Fruit fly (Drosophila melanogaster): ENCODE measurements around the gene Strump.

Gene Strump

DNA sequence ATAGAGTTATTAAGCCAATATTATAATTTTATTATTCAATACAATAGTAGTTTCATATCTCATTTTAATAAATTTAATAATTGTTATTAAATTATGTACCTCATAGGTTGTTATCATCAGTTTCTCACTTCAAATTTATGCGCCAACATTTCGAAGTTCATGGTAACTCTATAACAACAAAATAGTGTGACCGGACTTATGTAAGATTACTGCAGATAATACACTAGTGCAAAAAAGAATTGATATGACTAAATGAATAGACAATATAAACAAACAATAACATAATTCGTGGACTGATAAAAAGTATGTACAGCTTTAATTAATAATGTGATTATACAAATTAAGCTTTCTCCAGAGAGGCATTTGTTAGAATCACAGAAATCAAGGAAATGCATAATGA lies at the start of gene Strump (continued):
- TF ChIP-seq Dfd (GFP tag; optimal IDR thresholded peaks at IDR 0.05), result no peak
- no peak for TF ChIP-seq CG6175 (GFP tag; IDR thresholded peaks at IDR 0.05)
- TF ChIP-seq Usf (GFP tag; optimal IDR thresholded peaks at IDR 0.05), result no peak
- TF ChIP-seq pzg (GFP tag; optimal IDR thresholded peaks at IDR 0.05), result peak; percentile 73
- TF ChIP-seq CG3407 (GFP tag; optimal IDR thresholded peaks at IDR 0.05), result no peak
- no peak for TF ChIP-seq bowl (GFP tag; IDR thresholded peaks at IDR 0.05)
- TF ChIP-seq CG34376 (GFP tag; optimal IDR thresholded peaks at IDR 0.05), result no peak
- TF ChIP-seq CG30020 (tag; optimal IDR thresholded peaks at IDR 0.05), result no peak
- TF ChIP-seq CG14860 (GFP tag; IDR thresholded peaks at IDR 0.05; ENCODE audit: partially characterized antibody), result no peak
- TF ChIP-seq D19A (tag; optimal IDR thresholded peaks at IDR 0.05), result peak; percentile 43
- no peak for TF ChIP-seq CG4424 (GFP tag; optimal IDR thresholded peaks at IDR 0.05)
- no peak for TF ChIP-seq Xrp1 (GFP tag; IDR thresholded peaks at IDR 0.05)
- no peak for TF ChIP-seq pfk (GFP tag; optimal IDR thresholded peaks at IDR 0.05)
- TF ChIP-seq Ptx1 (GFP tag; IDR thresholded peaks at IDR 0.05), result no peak
- no peak for TF ChIP-seq H2.0 (GFP tag; IDR thresholded peaks at IDR 0.05)
- peak; percentile 17; the same call in 1 of the 2 replicates for TF ChIP-seq CG13287 (GFP tag; IDR thresholded peaks at IDR 0.05; ENCODE audit: partially characterized antibody)
- TF ChIP-seq CG11093 (GFP tag; IDR thresholded peaks at IDR 0.05), result no peak
- no peak for TF ChIP-seq yki (optimal IDR thresholded peaks at IDR 0.05)
- no peak for TF ChIP-seq tup (GFP tag; optimal IDR thresholded peaks at IDR 0.05)
- no peak for TF ChIP-seq bab2 (GFP tag; optimal IDR thresholded peaks at IDR 0.05)
- no peak for TF ChIP-seq Mrtf (GFP tag; IDR thresholded peaks at IDR 0.05)
- peak; percentile 32 for TF ChIP-seq trem (tag; optimal IDR thresholded peaks at IDR 0.05)
- TF ChIP-seq E2f1 (GFP tag; IDR thresholded peaks at IDR 0.05), result no peak
- no peak for TF ChIP-seq CG1602 (GFP tag; optimal IDR thresholded peaks at IDR 0.05)
- TF ChIP-seq mirr (GFP tag; optimal IDR thresholded peaks at IDR 0.05), result no peak
- no peak for TF ChIP-seq Ada2b (GFP tag; IDR thresholded peaks at IDR 0.05)
- no peak for TF ChIP-seq Awh (GFP tag; IDR thresholded peaks at IDR 0.05)
- no peak for TF ChIP-seq Six4 (GFP tag; optimal IDR thresholded peaks at IDR 0.05)
- peak; percentile 81 for TF ChIP-seq gfzf (GFP tag; optimal IDR thresholded peaks at IDR 0.05)
- TF ChIP-seq CG12219 (GFP tag; optimal IDR thresholded peaks at IDR 0.05), result no peak
- TF ChIP-seq gro (GFP tag; optimal IDR thresholded peaks at IDR 0.05), result peak; percentile 12
- TF ChIP-seq crol (GFP tag; IDR thresholded peaks at IDR 0.05), result no peak
- TF ChIP-seq CG2116 (GFP tag; optimal IDR thresholded peaks at IDR 0.05), result peak; percentile 25
- no peak for TF ChIP-seq Drgx (GFP tag; IDR thresholded peaks at IDR 0.05)
- no peak for TF ChIP-seq dmrt99B (tag; optimal IDR thresholded peaks at IDR 0.05)
- TF ChIP-seq seq (GFP tag; IDR thresholded peaks at IDR 0.05), result no peak
- no peak for TF ChIP-seq HLH54F (GFP tag; optimal IDR thresholded peaks at IDR 0.05)
- TF ChIP-seq dysf (GFP tag; IDR thresholded peaks at IDR 0.05), result no peak
- no peak for TF ChIP-seq Hr78 (GFP tag; optimal IDR thresholded peaks at IDR 0.05)
- TF ChIP-seq Dbx (GFP tag; IDR thresholded peaks at IDR 0.05), result no peak
- no peak for TF ChIP-seq hb (GFP tag; IDR thresholded peaks at IDR 0.05; ENCODE audit: partially characterized antibody)
- TF ChIP-seq tgo (GFP tag; IDR thresholded peaks at IDR 0.05), result no peak
- no peak for TF ChIP-seq CG10543 (GFP tag; optimal IDR thresholded peaks at IDR 0.05)
- TF ChIP-seq CG2129 (GFP tag; IDR thresholded peaks at IDR 0.05; ENCODE audit: partially characterized antibody), result no peak
- TF ChIP-seq PHDP (tag; optimal IDR thresholded peaks at IDR 0.05), result no peak
- no peak for TF ChIP-seq CG13894 (tag; optimal IDR thresholded peaks at IDR 0.05)
- TF ChIP-seq gsb (GFP tag; IDR thresholded peaks at IDR 0.05), result no peak
- TF ChIP-seq CG16863 (GFP tag; optimal IDR thresholded peaks at IDR 0.05), result no peak
- TF ChIP-seq Sry-δ (GFP tag; optimal IDR thresholded peaks at IDR 0.05), result no peak
- TF ChIP-seq CG8359 (GFP tag; optimal IDR thresholded peaks at IDR 0.05; ENCODE audit: borderline replicate concordance), result no peak
- no peak for TF ChIP-seq Spps (tag; optimal IDR thresholded peaks at IDR 0.05)
- no peak for TF ChIP-seq CG12942 (GFP tag; optimal IDR thresholded peaks at IDR 0.05)
- no peak for TF ChIP-seq Rfx (GFP tag; IDR thresholded peaks at IDR 0.05)
